Worm (Caenorhabditis elegans) whole organism, late embryonic: ENCODE data around the gene srlf-5.

ENCODE experiments used
- C38D4.7 ChIP-seq: fragments of 200-800 bp; sonication (Bioruptor generic); optimal IDR thresholded peaks from 2 replicates; lab custom pipeline; 2018; ENCODE audit warnings: mild to moderate bottlenecking, missing genetic modification characterization, moderate library complexity, missing compliant biosample characterization
- F13H6.1 ChIP-seq: sonication (generic microtip); optimal IDR thresholded peaks from 2 replicates; lab custom pipeline; 2016; ENCODE audit warnings: missing genetic modification characterization, missing compliant biosample characterization
- K02D7.2 ChIP-seq: sonication (generic microtip); optimal IDR thresholded peaks from 2 replicates; lab custom pipeline; 2017; ENCODE audit warnings: mild to moderate bottlenecking, missing genetic modification characterization, missing compliant biosample characterization
- ceh-18 ChIP-seq: sonication (generic microtip); optimal IDR thresholded peaks from 2 replicates; lab custom pipeline; 2016; ENCODE audit warnings: missing genetic modification characterization, missing compliant biosample characterization
- ceh-19 ChIP-seq: fragments of 200-800 bp; sonication (Bioruptor generic); optimal IDR thresholded peaks from 2 replicates; lab custom pipeline; 2018; ENCODE audit warnings: mild to moderate bottlenecking, missing genetic modification characterization, missing compliant biosample characterization
- ceh-2 ChIP-seq: sonication (generic microtip); optimal IDR thresholded peaks from 2 replicates; lab custom pipeline; 2016; ENCODE audit warnings: missing genotype, missing genetic modification characterization, missing compliant biosample characterization
- ceh-22 ChIP-seq: sonication (generic microtip); optimal IDR thresholded peaks from 2 replicates; lab custom pipeline; 2017; ENCODE audit warnings: missing biosample characterization, missing genetic modification characterization
- ceh-30 ChIP-seq: fragments of 150-350 bp; optimal IDR thresholded peaks from 2 replicates; lab custom pipeline; 2014; ENCODE audit warnings: missing biosample characterization, missing genetic modification characterization
- ceh-48 ChIP-seq: sonication (generic microtip); optimal IDR thresholded peaks from 2 replicates; lab custom pipeline; 2016; ENCODE audit warnings: missing genetic modification characterization, inconsistent platforms, missing compliant biosample characterization
- ceh-9 ChIP-seq: sonication (generic microtip); optimal IDR thresholded peaks from 2 replicates; lab custom pipeline; 2016; ENCODE audit warnings: mild to moderate bottlenecking, missing genetic modification characterization, inconsistent platforms, missing compliant biosample characterization
- dmd-4 ChIP-seq: sonication (generic microtip); optimal IDR thresholded peaks from 2 replicates; lab custom pipeline; 2016; ENCODE audit warnings: borderline replicate concordance, missing genetic modification characterization, missing compliant biosample characterization
- dve-1 ChIP-seq: sonication (generic microtip); optimal IDR thresholded peaks from 2 replicates; lab custom pipeline; 2017; ENCODE audit warnings: antibody characterized with exemption, mild to moderate bottlenecking, missing genetic modification characterization, missing compliant biosample characterization
- elt-2 ChIP-seq: sonication (generic microtip); optimal IDR thresholded peaks from 2 replicates; lab custom pipeline; 2016; ENCODE audit warnings: missing genetic modification reagents, missing genetic modification characterization, missing compliant biosample characterization
- eyg-1 ChIP-seq: sonication (generic microtip); optimal IDR thresholded peaks from 2 replicates; lab custom pipeline; 2016; ENCODE audit warnings: missing genotype, missing genetic modification characterization, missing compliant biosample characterization
- gmeb-2 ChIP-seq: sonication (generic microtip); optimal IDR thresholded peaks from 2 replicates; lab custom pipeline; 2016; ENCODE audit warnings: missing genetic modification characterization, inconsistent platforms, missing compliant biosample characterization
- hlh-15 ChIP-seq: sonication (generic microtip); optimal IDR thresholded peaks from 2 replicates; lab custom pipeline; 2016; ENCODE audit warnings: missing genetic modification characterization, missing compliant biosample characterization
- hlh-6 ChIP-seq: sonication (generic microtip); optimal IDR thresholded peaks from 2 replicates; lab custom pipeline; 2016; ENCODE audit warnings: missing genotype, missing genetic modification characterization, missing compliant biosample characterization
- hlh-8 ChIP-seq: sonication (generic microtip); optimal IDR thresholded peaks from 2 replicates; lab custom pipeline; 2016; ENCODE audit warnings: missing genotype, missing genetic modification characterization, missing compliant biosample characterization
- lim-6 ChIP-seq: sonication (generic microtip); optimal IDR thresholded peaks from 2 replicates; lab custom pipeline; 2016; ENCODE audit warnings: missing genetic modification characterization, missing compliant biosample characterization
- nfya-1 ChIP-seq: sonication (generic microtip); optimal IDR thresholded peaks from 2 replicates; lab custom pipeline; 2017; ENCODE audit warnings: missing genetic modification characterization, mild to moderate bottlenecking, missing compliant biosample characterization, antibody characterized with exemption, moderate library complexity
- nhr-11 ChIP-seq: fragments of 150-350 bp; optimal IDR thresholded peaks from 2 replicates; lab custom pipeline; 2014; ENCODE audit warnings: missing biosample characterization, missing genetic modification characterization
- pag-3 ChIP-seq: sonication (generic microtip); optimal IDR thresholded peaks from 2 replicates; lab custom pipeline; 2016; ENCODE audit warnings: missing compliant biosample characterization, missing genetic modification characterization, borderline replicate concordance
- pat-9 ChIP-seq: fragments of 200-800 bp; sonication (Bioruptor generic); optimal IDR thresholded peaks from 2 replicates; lab custom pipeline; 2018; ENCODE audit warnings: mild to moderate bottlenecking, missing genetic modification characterization, moderate library complexity, missing compliant biosample characterization
- pax-1 ChIP-seq: fragments of 150-350 bp; optimal IDR thresholded peaks from 2 replicates; lab custom pipeline; 2014; ENCODE audit warnings: missing biosample characterization, missing genetic modification characterization
- pha-2 ChIP-seq: sonication (generic microtip); optimal IDR thresholded peaks from 2 replicates; lab custom pipeline; 2017; ENCODE audit warnings: mild to moderate bottlenecking, missing genetic modification characterization, missing compliant biosample characterization
- pha-4 ChIP-seq: fragments of 150-350 bp; optimal IDR thresholded peaks from 2 replicates; lab custom pipeline; 2018; ENCODE audit warnings: missing biosample characterization, missing genetic modification reagents, missing genetic modification characterization
- pqm-1 ChIP-seq: sonication (generic microtip); optimal IDR thresholded peaks from 2 replicates; lab custom pipeline; 2016; ENCODE audit warnings: missing genetic modification characterization, missing compliant biosample characterization
- pros-1 ChIP-seq: fragments of 150-350 bp; optimal IDR thresholded peaks from 2 replicates; lab custom pipeline; 2014; ENCODE audit warnings: missing biosample characterization, missing genetic modification reagents, missing genetic modification characterization
- ref-2 ChIP-seq: sonication (generic microtip); optimal IDR thresholded peaks from 2 replicates; lab custom pipeline; 2016; ENCODE audit warnings: missing genetic modification characterization, missing compliant biosample characterization
- rnt-1 ChIP-seq: sonication (generic microtip); optimal IDR thresholded peaks from 2 replicates; lab custom pipeline; 2016; ENCODE audit warnings: missing genetic modification characterization, missing compliant biosample characterization
- sdc-2 ChIP-seq: sonication (generic microtip); optimal IDR thresholded peaks from 2 replicates; lab custom pipeline; 2016; ENCODE audit warnings: missing genotype, missing genetic modification characterization, missing compliant biosample characterization
- sox-4 ChIP-seq: sonication (generic microtip); optimal IDR thresholded peaks from 2 replicates; lab custom pipeline; 2017; ENCODE audit warnings: mild to moderate bottlenecking, missing genetic modification characterization, inconsistent platforms, missing compliant biosample characterization
- tbx-2 ChIP-seq: sonication (generic microtip); optimal IDR thresholded peaks from 2 replicates; lab custom pipeline; 2016; ENCODE audit warnings: missing genetic modification characterization, missing compliant biosample characterization
- ttx-3 ChIP-seq: sonication (generic microtip); optimal IDR thresholded peaks from 2 replicates; lab custom pipeline; 2016; ENCODE audit warnings: missing genetic modification reagents, missing genetic modification characterization, missing compliant biosample characterization
- unc-3 ChIP-seq, 2 experiments: fragments of 200-800 bp in 1 of 2; sonication (Bioruptor generic) in 1 of 2; sonication (generic microtip) in 1 of 2; conservative IDR thresholded peaks in 1 of 2; optimal IDR thresholded peaks in 1 of 2; 2 replicates each; pipeline versions ENCODE4 v1.3.6 to Lab custom; 2016 to 2022; ENCODE audit warnings: missing compliant biosample characterization in 2 of 2, missing genetic modification characterization in 2 of 2, missing genetic modification reagents in 1 of 2
- unc-55 ChIP-seq: sonication (generic microtip); optimal IDR thresholded peaks from 2 replicates; lab custom pipeline; 2017; ENCODE audit warnings: missing biosample characterization, missing genetic modification reagents, missing genetic modification characterization
- unc-86 ChIP-seq: sonication (generic microtip); optimal IDR thresholded peaks from 2 replicates; lab custom pipeline; 2016; ENCODE audit warnings: missing genetic modification characterization, missing compliant biosample characterization
- zip-5 ChIP-seq: sonication (generic microtip); optimal IDR thresholded peaks from 2 replicates; lab custom pipeline; 2016; ENCODE audit warnings: missing genetic modification characterization, missing compliant biosample characterization
- ztf-16 ChIP-seq: sonication (generic microtip); optimal IDR thresholded peaks from 2 replicates; lab custom pipeline; 2017; ENCODE audit warnings: missing genetic modification characterization, missing compliant biosample characterization

The srlf-5 gene

DNA sequence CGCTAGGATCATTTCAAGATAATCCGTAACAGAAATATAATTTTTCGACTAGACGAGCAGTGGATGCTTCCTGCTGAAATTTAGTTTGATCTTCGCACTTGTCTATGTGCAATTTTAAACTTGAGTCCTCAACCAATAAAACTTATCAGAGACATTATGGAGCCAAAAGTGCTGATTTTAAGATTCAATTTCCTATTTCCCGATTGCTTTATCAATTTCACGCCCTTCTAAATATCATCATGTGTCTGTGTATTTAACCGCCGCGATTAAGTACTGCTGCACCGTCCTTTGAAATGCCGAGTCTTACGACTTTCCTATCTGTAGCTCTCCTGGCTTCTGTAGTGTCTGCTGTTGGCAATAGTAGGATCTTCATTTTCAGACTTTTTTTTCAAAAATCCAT, 5.5 kb downstream of the srlf-5 start, which contains the start of gene C32H11.4:
Gene C32H11.4, plus strand, starts transcription at position 238 of the 400 bp plus-strand sequence.
- TF ChIP-seq dmd-4 (tag; lab: Kevin White, UChicago) (no peak), ceh-19 (no peak), pha-2 (no peak), hlh-8 (tag; lab: Kevin White, UChicago) (no peak), C38D4.7 (GFP tag; lab: Kevin White, UChicago) (no peak), hlh-6 (no peak), pros-1 (no peak), elt-2 (tag; lab: Kevin White, UChicago) (no peak), ceh-48 (no peak), pag-3 (tag; lab: Kevin White, UChicago) (no peak), pax-1 (no peak), unc-55 (GFP tag; lab: Kevin White, UChicago) (no peak), lim-6 (tag; lab: Kevin White, UChicago) (no peak), dve-1 (tag; lab: Kevin White, UChicago) (no peak), pat-9 (tag; lab: Kevin White, UChicago) (no peak), rnt-1 (tag; lab: Kevin White, UChicago) (no peak)

DNA sequence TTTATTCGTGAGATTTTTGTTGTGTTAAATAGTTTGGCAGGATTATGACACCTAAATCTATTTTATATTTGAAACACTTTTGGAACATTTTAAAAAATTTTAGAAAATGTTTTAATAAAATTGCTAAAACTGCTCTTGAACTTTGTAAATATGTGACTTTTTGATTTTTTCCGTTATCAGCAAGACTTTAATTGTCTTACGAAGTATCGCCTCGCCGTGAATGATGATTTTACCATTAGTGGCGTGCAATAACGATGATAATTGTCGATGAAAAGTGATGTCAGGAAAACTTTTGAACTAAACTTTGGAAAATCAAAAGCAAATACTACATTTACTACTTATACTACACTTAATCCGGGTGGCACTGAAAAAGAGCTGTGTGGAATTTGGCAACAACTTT, 6.0 kb downstream of the srlf-5 start:
- TF ChIP-seq pqm-1 (tag; lab: Kevin White, UChicago), result no peak
- no peak for TF ChIP-seq F13H6.1 (tag; lab: Kevin White, UChicago)
- TF ChIP-seq hlh-15 (tag; lab: Kevin White, UChicago), result no peak
- TF ChIP-seq pha-4 (tag; lab: Kevin White, UChicago), result no peak
- TF ChIP-seq ceh-9 (tag; lab: Kevin White, UChicago), result no peak
- no peak for TF ChIP-seq pax-1
- no peak for TF ChIP-seq hlh-6
- no peak for TF ChIP-seq nhr-11 (tag; lab: Kevin White, UChicago)
- no peak for TF ChIP-seq dmd-4 (tag; lab: Kevin White, UChicago)
- no peak for TF ChIP-seq tbx-2 (tag; lab: Kevin White, UChicago)
- TF ChIP-seq ttx-3 (tag; lab: Kevin White, UChicago), result no peak
- no peak for TF ChIP-seq ceh-2 (tag; lab: Kevin White, UChicago)
- TF ChIP-seq unc-86 (tag; lab: Kevin White, UChicago), result no peak
- TF ChIP-seq sox-4 (tag; lab: Kevin White, UChicago), result no peak
- TF ChIP-seq pag-3 (tag; lab: Kevin White, UChicago), result no peak
- no peak for TF ChIP-seq gmeb-2 (tag; lab: Kevin White, UChicago)
- no peak for TF ChIP-seq ref-2 (tag; lab: Kevin White, UChicago)

DNA sequence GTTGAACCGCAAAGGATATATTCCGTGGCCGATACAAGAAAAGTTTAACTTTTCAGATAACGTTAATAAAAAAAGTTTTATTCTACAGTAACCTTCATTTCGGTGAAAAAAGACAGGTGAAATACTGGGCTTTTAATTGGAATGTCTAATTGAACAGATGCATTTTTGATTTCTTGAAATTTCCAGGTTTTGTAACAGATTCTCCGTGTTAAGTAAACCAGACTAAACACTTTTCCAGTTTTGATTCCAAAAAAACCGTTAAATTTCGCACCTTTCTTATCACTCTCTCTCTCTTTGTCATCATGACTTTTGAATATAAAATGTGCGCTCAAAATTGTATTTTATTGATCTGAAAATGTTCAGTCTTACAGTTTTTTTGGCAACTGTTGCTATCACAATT, 8.3 kb downstream of the srlf-5 start, which contains the start of gene C32H11.3:
Gene C32H11.3, plus strand, starts transcription at position 301 of the 400 bp plus-strand sequence.
- TF ChIP-seq unc-86 (tag; lab: Kevin White, UChicago), result no peak
- TF ChIP-seq elt-2 (tag; lab: Kevin White, UChicago), result no peak
- no peak for TF ChIP-seq ceh-2 (tag; lab: Kevin White, UChicago)
- no peak for TF ChIP-seq nfya-1
- TF ChIP-seq sox-4 (tag; lab: Kevin White, UChicago), result no peak
- no peak for TF ChIP-seq sdc-2 (tag; lab: Kevin White, UChicago)
- no peak for TF ChIP-seq ceh-22 (tag; lab: Kevin White, UChicago)
- no peak for TF ChIP-seq tbx-2 (tag; lab: Kevin White, UChicago)
- TF ChIP-seq hlh-6, result no peak
- TF ChIP-seq K02D7.2 (tag; lab: Kevin White, UChicago), result no peak
- no peak for TF ChIP-seq ceh-18 (tag; lab: Kevin White, UChicago)
- no peak for TF ChIP-seq zip-5 (tag; lab: Kevin White, UChicago)
- no peak for TF ChIP-seq eyg-1 (tag; lab: Kevin White, UChicago)
- no peak for TF ChIP-seq ztf-16 (tag; lab: Kevin White, UChicago)

DNA sequence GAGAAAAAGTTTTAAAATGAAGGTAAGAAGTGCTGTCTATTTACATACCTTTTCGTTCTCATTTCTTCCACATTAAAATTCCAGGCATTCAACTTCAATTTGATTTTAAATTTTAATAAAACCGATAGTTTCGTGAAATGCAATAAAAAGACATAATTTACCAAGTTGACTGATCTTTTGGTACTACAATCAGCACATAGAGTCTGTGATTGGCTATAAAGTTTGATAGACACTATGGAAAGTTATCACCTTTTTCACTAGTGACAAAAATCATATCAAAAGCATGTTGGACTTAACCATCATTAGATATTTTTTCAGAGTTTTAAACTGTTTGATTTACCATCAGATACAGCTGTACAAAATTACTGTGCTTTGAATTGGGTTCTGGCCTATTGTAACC, 11.1 kb downstream of the srlf-5 start, which contains the start of gene srz-15:
Gene srz-15, plus strand, starts transcription at position 301 of the 400 bp plus-strand sequence.
- no peak for TF ChIP-seq zip-5 (tag; lab: Kevin White, UChicago)
- no peak for TF ChIP-seq pros-1
- no peak for TF ChIP-seq ceh-48
- no peak for TF ChIP-seq ceh-30 (tag; lab: Kevin White, UChicago)
- no peak for TF ChIP-seq ceh-22 (tag; lab: Kevin White, UChicago)
- no peak for TF ChIP-seq unc-3 (GFP tag; conservative IDR thresholded peaks at IDR 0.05; lab: Robert Waterston, UW)
- no peak for TF ChIP-seq unc-3 (tag; optimal IDR thresholded peaks at IDR 0.05; lab: Kevin White, UChicago)
